Fruit fly (Drosophila melanogaster): Measurements from ENCODE around the gene HLH3B.

HLH3B gene

dm6 chrX:2658258-2658853 lies 23.2 kb downstream of the HLH3B start (continued):
- TF ChIP-seq CG12104 (GFP tag; optimal IDR thresholded peaks at IDR 0.05) (peak; percentile 10), fd102C (GFP tag; optimal IDR thresholded peaks at IDR 0.05) (no peak), CG10462 (GFP tag; optimal IDR thresholded peaks at IDR 0.05) (no peak), fu2 (GFP tag; optimal IDR thresholded peaks at IDR 0.05) (no peak), bigmax (GFP tag; optimal IDR thresholded peaks at IDR 0.05) (no peak), CG2889 (GFP tag; IDR thresholded peaks at IDR 0.05) (no peak), slp2 (GFP tag; optimal IDR thresholded peaks at IDR 0.05) (no peak), CG17612 (GFP tag; IDR thresholded peaks at IDR 0.05) (no peak), eve (GFP tag; optimal IDR thresholded peaks at IDR 0.05) (no peak), cato (GFP tag; optimal IDR thresholded peaks at IDR 0.05; ENCODE audit: borderline replicate concordance) (no peak), aop (GFP tag; IDR thresholded peaks at IDR 0.05) (no peak), CG7271 (tag; optimal IDR thresholded peaks at IDR 0.05) (no peak), Adf1 (GFP tag; IDR thresholded peaks at IDR 0.05) (peak; percentile 47; the same call in 1 of the 2 replicates), Doc3 (GFP tag; IDR thresholded peaks at IDR 0.05; ENCODE audit: partially characterized antibody) (no peak), CG14014 (GFP tag; IDR thresholded peaks at IDR 0.05) (no peak), Fer1 (GFP tag; optimal IDR thresholded peaks at IDR 0.05) (no peak), amos (GFP tag; IDR thresholded peaks at IDR 0.05; ENCODE audit: partially characterized antibody) (no peak), HmgZ (tag; optimal IDR thresholded peaks at IDR 0.05) (peak; percentile 12), ci (GFP tag; IDR thresholded peaks at IDR 0.05) (peak; percentile 60; the same call in 1 of the 3 replicates), CG18599 (GFP tag; optimal IDR thresholded peaks at IDR 0.05) (peak; percentile 39)

DNA sequence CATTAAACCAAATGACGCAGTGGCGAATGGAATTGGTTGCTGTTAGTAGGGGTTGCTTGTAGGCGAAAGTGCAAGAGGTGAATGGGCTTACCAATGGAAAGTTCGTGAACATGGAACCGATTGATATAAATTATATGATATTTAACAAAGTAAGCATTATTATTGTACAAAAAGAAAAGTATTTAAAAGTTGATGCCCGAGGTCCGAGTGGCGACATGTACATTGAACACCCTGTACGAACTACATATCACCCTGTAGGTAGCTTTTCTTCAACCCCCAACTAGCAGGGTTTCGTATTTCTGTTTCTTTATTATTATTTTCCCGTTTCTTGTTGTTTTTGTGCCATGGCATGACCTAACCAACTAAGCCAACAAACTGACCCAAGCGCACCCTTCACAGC lies 24.3 kb downstream of the HLH3B start:
- no peak for TF ChIP-seq oc (tag; optimal IDR thresholded peaks at IDR 0.05)
- TF ChIP-seq CG15269 (tag; optimal IDR thresholded peaks at IDR 0.05) = no peak
- no peak for TF ChIP-seq gcm (GFP tag; optimal IDR thresholded peaks at IDR 0.05)
- TF ChIP-seq sima (GFP tag; optimal IDR thresholded peaks at IDR 0.05) = no peak
- TF ChIP-seq dysf (GFP tag; IDR thresholded peaks at IDR 0.05) = 0 out of 3 replicates have a peak, but pooled peaks have one; percentile 20
- TF ChIP-seq Chrac-16 (GFP tag; optimal IDR thresholded peaks at IDR 0.05) = no peak
- no peak for TF ChIP-seq ato (GFP tag; IDR thresholded peaks at IDR 0.05; ENCODE audit: partially characterized antibody)
- peak; percentile 14; the same call in 1 of the 2 replicates for TF ChIP-seq CG10366 (GFP tag; IDR thresholded peaks at IDR 0.05)
- TF ChIP-seq tll (GFP tag; optimal IDR thresholded peaks at IDR 0.05) = no peak
- no peak for TF ChIP-seq lbe (GFP tag; optimal IDR thresholded peaks at IDR 0.05)
- peak; percentile 98 for TF ChIP-seq CG6254 (GFP tag; optimal IDR thresholded peaks at IDR 0.05)
- no peak for TF ChIP-seq Sry-δ (GFP tag; optimal IDR thresholded peaks at IDR 0.05)
- no peak for TF ChIP-seq gt (GFP tag; IDR thresholded peaks at IDR 0.05)
- no peak for TF ChIP-seq CG1529 (GFP tag; optimal IDR thresholded peaks at IDR 0.05)
- no peak for TF ChIP-seq CG9797 (GFP tag; optimal IDR thresholded peaks at IDR 0.05)
- no peak for TF ChIP-seq CG6272 (GFP tag; IDR thresholded peaks at IDR 0.05)
- no peak for TF ChIP-seq Spps (tag; optimal IDR thresholded peaks at IDR 0.05)
- no peak for TF ChIP-seq nmo (GFP tag; optimal IDR thresholded peaks at IDR 0.05)
- no peak for TF ChIP-seq Gsc (GFP tag; IDR thresholded peaks at IDR 0.05)
- TF ChIP-seq CG4820 (GFP tag; optimal IDR thresholded peaks at IDR 0.05) = no peak
- TF ChIP-seq CG11093 (GFP tag; IDR thresholded peaks at IDR 0.05) = no peak
- TF ChIP-seq eve (GFP tag; optimal IDR thresholded peaks at IDR 0.05) = no peak
- no peak for TF ChIP-seq CG10959 (GFP tag; IDR thresholded peaks at IDR 0.05)
- TF ChIP-seq Adf1 (GFP tag; IDR thresholded peaks at IDR 0.05) = no peak
- no peak for TF ChIP-seq ara (GFP tag; IDR thresholded peaks at IDR 0.05)
